Worm (Caenorhabditis elegans) whole organism, midembryonic: ENCODE measurements around the gene try-10.

Source experiments
- T22C8.4 ChIP-seq: fragments of 200-800 bp; sonication (Bioruptor generic); IDR thresholded peaks from 2 replicates; pipeline ENCODE4 v1.3.6; 2022; ENCODE audit warnings: missing genetic modification characterization, missing compliant biosample characterization
- cog-1 ChIP-seq: sonication (generic microtip); optimal IDR thresholded peaks from 2 replicates; lab custom pipeline; 2016; ENCODE audit warnings: missing genetic modification characterization, missing compliant biosample characterization
- flt-1 ChIP-seq: fragments of 200-800 bp; sonication (Bioruptor generic); IDR thresholded peaks from 2 replicates; pipeline ENCODE4 v1.3.6; 2022; ENCODE audit warnings: missing genetic modification characterization, missing compliant biosample characterization

DNA sequence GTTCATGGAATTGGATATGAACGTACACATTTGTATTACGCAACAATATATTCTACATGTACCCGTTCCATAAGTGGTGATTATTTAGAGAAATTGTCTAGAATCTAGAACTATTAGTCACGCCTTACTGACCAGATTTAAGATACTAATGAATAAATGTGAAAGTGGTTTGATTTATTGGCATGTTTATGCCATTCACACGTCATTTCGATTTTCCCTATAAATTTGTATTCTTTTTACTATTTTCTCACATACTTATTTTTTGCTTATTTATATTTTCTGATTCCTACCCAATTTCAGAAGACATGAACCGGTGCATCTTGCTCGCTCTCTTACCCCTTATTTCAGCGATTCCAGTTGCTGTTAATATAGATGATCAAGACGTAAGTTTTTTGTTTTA lies 24.8 kb downstream of the try-10 start, which contains the start of gene F15B9.8:
- TF ChIP-seq cog-1 (tag; lab: Kevin White, UChicago) (no peak), flt-1 (GFP tag; lab: Robert Waterston, UW) (no peak), T22C8.4 (GFP tag; lab: Robert Waterston, UW) (no peak)
